Worm (Caenorhabditis elegans) whole organism, L3 larva: ENCODE data around the gene puf-11.

Experiments used
- ceh-82 ChIP-seq: fragments of 150-350 bp; optimal IDR thresholded peaks from 2 replicates; lab custom pipeline; 2014; ENCODE audit warnings: missing biosample characterization, missing genetic modification characterization
- egl-27 ChIP-seq: sonication (generic microtip); optimal IDR thresholded peaks from 4 replicates; lab custom pipeline; 2017; ENCODE audit warnings: missing biosample characterization, missing genetic modification reagents, missing genetic modification characterization
- elt-2 ChIP-seq: sonication (generic microtip); optimal IDR thresholded peaks from 2 replicates; lab custom pipeline; 2016; ENCODE audit warnings: missing genetic modification reagents, mild to moderate bottlenecking, missing genetic modification characterization, missing compliant biosample characterization
- eor-1 ChIP-seq, 2 experiments: fragments of 150-350 bp; optimal IDR thresholded peaks; 2 replicates each; lab custom pipeline; 2014 to 2018; ENCODE audit warnings: missing biosample characterization in 2 of 2, missing genetic modification characterization in 2 of 2
- hmg-11 ChIP-seq: sonication (generic microtip); optimal IDR thresholded peaks from 2 replicates; lab custom pipeline; 2016; ENCODE audit warnings: missing genetic modification characterization, missing compliant biosample characterization
- jun-1 ChIP-seq: fragments of 150-350 bp; optimal IDR thresholded peaks from 2 replicates; lab custom pipeline; 2014; ENCODE audit warnings: missing biosample characterization, missing genetic modification reagents, missing genetic modification characterization
- lin-39 ChIP-seq: fragments of 150-350 bp; optimal IDR thresholded peaks from 2 replicates; lab custom pipeline; 2018; ENCODE audit warnings: missing biosample characterization, missing genetic modification reagents, missing genetic modification characterization
- nfya-1 ChIP-seq: sonication (generic microtip); optimal IDR thresholded peaks from 2 replicates; lab custom pipeline; 2017; ENCODE audit warnings: missing genetic modification characterization, mild to moderate bottlenecking, missing compliant biosample characterization, antibody characterized with exemption, moderate library complexity; ENCODE audit not compliant: insufficient read depth
- nhr-76 ChIP-seq: fragments of 150-350 bp; sonication (generic microtip); optimal IDR thresholded peaks from 5 replicates; lab custom pipeline; 2014; ENCODE audit warnings: missing biosample characterization, missing genetic modification characterization
- tbx-2 ChIP-seq: sonication (generic microtip); optimal IDR thresholded peaks from 2 replicates; lab custom pipeline; 2016; ENCODE audit warnings: mild to moderate bottlenecking, missing genetic modification characterization, missing compliant biosample characterization
- ztf-11 ChIP-seq: fragments of 150-350 bp; optimal IDR thresholded peaks from 2 replicates; lab custom pipeline; 2014; ENCODE audit warnings: missing biosample characterization, missing genetic modification characterization

DNA sequence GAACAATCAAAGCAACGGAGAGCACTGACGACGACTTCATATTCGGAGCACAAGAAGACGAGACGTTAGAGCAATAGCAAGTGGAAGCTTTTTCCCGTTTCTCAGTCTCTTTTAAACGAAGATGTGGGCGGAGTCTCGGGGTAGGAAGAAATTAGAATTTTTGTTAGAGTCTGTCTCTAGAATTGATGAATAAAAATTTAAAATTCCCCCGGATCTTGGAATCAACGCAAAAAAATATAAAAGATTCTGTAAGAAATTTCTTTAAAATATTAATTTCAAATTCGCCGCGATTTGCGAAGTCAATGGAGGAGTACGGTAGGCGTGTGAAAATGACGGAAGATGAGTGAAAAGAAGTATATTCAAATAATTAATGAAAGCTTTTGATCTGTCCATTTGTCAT lies 7.9 kb upstream of the puf-11 start, which contains the start of gene nlp-71:
- TF ChIP-seq ztf-11 (tag; lab: Kevin White, UChicago) (no peak), egl-27 (tag; lab: Kevin White, UChicago) (no peak), tbx-2 (tag; lab: Kevin White, UChicago) (no peak), nfya-1 (no peak), lin-39 (no peak), hmg-11 (no peak), nhr-76 (tag; lab: Kevin White, UChicago) (no peak), elt-2 (tag; lab: Kevin White, UChicago) (no peak), ceh-82 (no peak), jun-1 (tag; lab: Kevin White, UChicago) (no peak), eor-1 (tag; optimal IDR thresholded peaks at IDR 0.05; lab: Kevin White, UChicago) (no peak)
